Worm (Caenorhabditis elegans) whole organism, L2 larva: Measurements from ENCODE around the gene cdk-1.

Source experiments
- C34F6.9 ChIP-seq: fragments of 150-350 bp; optimal IDR thresholded peaks from 2 replicates; lab custom pipeline; 2014; ENCODE audit warnings: missing biosample characterization, missing genetic modification characterization
- F13H6.1 ChIP-seq: sonication (generic microtip); optimal IDR thresholded peaks from 2 replicates; lab custom pipeline; 2016; ENCODE audit warnings: missing genetic modification characterization, missing compliant biosample characterization
- R02D3.7 ChIP-seq: fragments of 150-350 bp; optimal IDR thresholded peaks from 2 replicates; lab custom pipeline; 2014; ENCODE audit warnings: missing biosample characterization, missing genetic modification characterization
- Y55F3AM.14 ChIP-seq: fragments of 200-800 bp; sonication (Bioruptor generic); optimal IDR thresholded peaks from 2 replicates; lab custom pipeline; 2018; ENCODE audit warnings: mild to moderate bottlenecking, missing genetic modification characterization, missing compliant biosample characterization
- ZK546.5 ChIP-seq: sonication (generic microtip); optimal IDR thresholded peaks from 2 replicates; lab custom pipeline; 2017; ENCODE audit warnings: missing biosample characterization, missing genetic modification characterization
- alr-1 ChIP-seq: fragments of 150-350 bp; optimal IDR thresholded peaks from 2 replicates; lab custom pipeline; 2014; ENCODE audit warnings: missing biosample characterization, missing genetic modification characterization
- aly-2 ChIP-seq: fragments of 150-350 bp; optimal IDR thresholded peaks from 2 replicates; lab custom pipeline; 2014; ENCODE audit warnings: missing biosample characterization, missing genetic modification characterization
- ama-1 ChIP-seq: fragments of 150-350 bp; optimal IDR thresholded peaks from 2 replicates; lab custom pipeline; 2018; ENCODE audit warnings: inconsistent platforms
- ceh-16 ChIP-seq: fragments of 150-350 bp; optimal IDR thresholded peaks from 2 replicates; lab custom pipeline; 2014; ENCODE audit warnings: missing biosample characterization, missing genetic modification characterization
- crh-2 ChIP-seq: sonication (generic microtip); optimal IDR thresholded peaks from 2 replicates; lab custom pipeline; 2017; ENCODE audit warnings: missing biosample characterization, missing genetic modification characterization
- dmd-4 ChIP-seq: sonication (generic microtip); optimal IDR thresholded peaks from 2 replicates; lab custom pipeline; 2017; ENCODE audit warnings: missing biosample characterization, missing genetic modification characterization
- elt-1 ChIP-seq: fragments of 150-350 bp; optimal IDR thresholded peaks from 2 replicates; lab custom pipeline; 2014; ENCODE audit warnings: missing biosample characterization, missing genetic modification characterization
- elt-3 ChIP-seq: sonication (generic microtip); optimal IDR thresholded peaks from 2 replicates; lab custom pipeline; 2017; ENCODE audit warnings: missing biosample characterization, missing genetic modification characterization
- fos-1 ChIP-seq: fragments of 150-350 bp; optimal IDR thresholded peaks from 2 replicates; lab custom pipeline; 2014; ENCODE audit warnings: missing biosample characterization, missing genetic modification characterization
- gmeb-1 ChIP-seq: fragments of 150-350 bp; optimal IDR thresholded peaks from 2 replicates; lab custom pipeline; 2014; ENCODE audit warnings: missing biosample characterization, missing genetic modification characterization
- lin-11 ChIP-seq: fragments of 150-350 bp; sonication (generic microtip); optimal IDR thresholded peaks from 2 replicates; lab custom pipeline; 2014; ENCODE audit warnings: missing biosample characterization, missing genetic modification characterization, inconsistent platforms, mixed read lengths
- lin-13 ChIP-seq: fragments of 150-350 bp; optimal IDR thresholded peaks from 2 replicates; lab custom pipeline; 2014; ENCODE audit warnings: missing biosample characterization, missing genetic modification reagents, missing genetic modification characterization
- lin-39 ChIP-seq: fragments of 150-350 bp; optimal IDR thresholded peaks from 2 replicates; lab custom pipeline; 2014; ENCODE audit warnings: missing biosample characterization, missing genetic modification reagents, missing genetic modification characterization
- lsy-2 ChIP-seq, 2 experiments: fragments of 150-350 bp in 1 of 2; sonication (generic microtip) in 1 of 2; optimal IDR thresholded peaks; 2 replicates each; lab custom pipeline; 2014 to 2017; ENCODE audit warnings: missing biosample characterization in 2 of 2, missing genetic modification characterization in 2 of 2
- mab-5 ChIP-seq: fragments of 150-350 bp; optimal IDR thresholded peaks from 2 replicates; lab custom pipeline; 2014; ENCODE audit warnings: missing biosample characterization, missing genetic modification characterization
- mbf-1 ChIP-seq: sonication (generic microtip); optimal IDR thresholded peaks from 2 replicates; lab custom pipeline; 2017; ENCODE audit warnings: missing biosample characterization, missing genetic modification characterization
- nhr-11 ChIP-seq: fragments of 150-350 bp; optimal IDR thresholded peaks from 2 replicates; lab custom pipeline; 2014; ENCODE audit warnings: missing biosample characterization, missing genetic modification characterization
- nhr-129 ChIP-seq: fragments of 150-350 bp; optimal IDR thresholded peaks from 2 replicates; lab custom pipeline; 2014; ENCODE audit warnings: missing biosample characterization, missing genetic modification characterization
- nhr-21 ChIP-seq: fragments of 150-350 bp; optimal IDR thresholded peaks from 2 replicates; lab custom pipeline; 2014; ENCODE audit warnings: missing biosample characterization, missing genetic modification characterization
- nhr-23 ChIP-seq: fragments of 150-350 bp; optimal IDR thresholded peaks from 2 replicates; lab custom pipeline; 2014; ENCODE audit warnings: missing biosample characterization, missing genetic modification reagents, missing genetic modification characterization
- nhr-237 ChIP-seq: fragments of 150-350 bp; optimal IDR thresholded peaks from 2 replicates; lab custom pipeline; 2014; ENCODE audit warnings: missing biosample characterization, missing genetic modification characterization
- nhr-25 ChIP-seq: fragments of 150-350 bp; sonication (generic microtip); optimal IDR thresholded peaks from 3 replicates; lab custom pipeline; 2014; ENCODE audit warnings: missing biosample characterization, missing genetic modification characterization
- nhr-6 ChIP-seq: fragments of 150-350 bp; optimal IDR thresholded peaks from 2 replicates; lab custom pipeline; 2014; ENCODE audit warnings: missing biosample characterization, missing genetic modification characterization
- nhr-77 ChIP-seq: fragments of 150-350 bp; optimal IDR thresholded peaks from 2 replicates; lab custom pipeline; 2014; ENCODE audit warnings: missing biosample characterization, missing genetic modification characterization
- peb-1 ChIP-seq: fragments of 150-350 bp; optimal IDR thresholded peaks from 2 replicates; lab custom pipeline; 2014; ENCODE audit warnings: missing biosample characterization, missing genetic modification characterization
- sem-4 ChIP-seq: fragments of 150-350 bp; optimal IDR thresholded peaks from 2 replicates; lab custom pipeline; 2014; ENCODE audit warnings: missing biosample characterization, missing genetic modification reagents, missing genetic modification characterization
- skn-1 ChIP-seq: sonication (generic microtip); optimal IDR thresholded peaks from 2 replicates; lab custom pipeline; 2017; ENCODE audit warnings: missing biosample characterization, missing genetic modification characterization
- sma-3 ChIP-seq: sonication (generic microtip); optimal IDR thresholded peaks from 2 replicates; lab custom pipeline; 2016; ENCODE audit warnings: missing genetic modification reagents, missing genetic modification characterization, missing compliant biosample characterization
- sma-9 ChIP-seq, 2 experiments: fragments of 150-350 bp in 1 of 2; sonication (generic microtip) in 1 of 2; optimal IDR thresholded peaks; 2 replicates each; lab custom pipeline; 2014 to 2016; ENCODE audit warnings: missing genetic modification characterization in 2 of 2, mild to moderate bottlenecking in 1 of 2, missing biosample characterization in 1 of 2, missing compliant biosample characterization in 1 of 2, missing genetic modification reagents in 1 of 2, moderate library complexity in 1 of 2
- snpc-4 ChIP-seq: fragments of 150-350 bp; optimal IDR thresholded peaks from 2 replicates; lab custom pipeline; 2014; ENCODE audit warnings: missing biosample characterization, missing genetic modification characterization
- unc-39 ChIP-seq: fragments of 150-350 bp; optimal IDR thresholded peaks from 2 replicates; lab custom pipeline; 2014; ENCODE audit warnings: missing biosample characterization, missing genetic modification characterization
- unc-55 ChIP-seq: fragments of 150-350 bp; sonication (generic microtip); optimal IDR thresholded peaks from 3 replicates; lab custom pipeline; 2014; ENCODE audit warnings: missing biosample characterization, missing genetic modification reagents, missing genetic modification characterization
- unc-62 ChIP-seq: fragments of 150-350 bp; optimal IDR thresholded peaks from 2 replicates; lab custom pipeline; 2014; ENCODE audit warnings: missing biosample characterization, missing genetic modification reagents, missing genetic modification characterization
- ztf-1 ChIP-seq: fragments of 200-800 bp; sonication (Bioruptor generic); conservative IDR thresholded peaks from 2 replicates; pipeline ENCODE4 v1.3.6; 2022; ENCODE audit warnings: missing genetic modification characterization, missing compliant biosample characterization
- ztf-11 ChIP-seq: sonication (generic microtip); optimal IDR thresholded peaks from 2 replicates; lab custom pipeline; 2017; ENCODE audit warnings: missing biosample characterization, missing genetic modification characterization
- ztf-4 ChIP-seq: fragments of 150-350 bp; optimal IDR thresholded peaks from 2 replicates; lab custom pipeline; 2014; ENCODE audit warnings: missing biosample characterization, missing genetic modification characterization

Gene cdk-1

ce11 chrIII:9765465-9765900 lies 18.2 kb downstream of the cdk-1 start (continued):
- peak; percentile 93 for TF ChIP-seq gmeb-1
- TF ChIP-seq sem-4 (tag; lab: Kevin White, UChicago) = peak; percentile 98
- TF ChIP-seq nhr-11 (tag; lab: Kevin White, UChicago) = no peak
- TF ChIP-seq nhr-23 (tag; lab: Kevin White, UChicago) = no peak
- peak; percentile 96 for TF ChIP-seq fos-1
- TF ChIP-seq nhr-21 (tag; lab: Kevin White, UChicago) = peak; percentile 98
- TF ChIP-seq nhr-25 (tag; lab: Kevin White, UChicago) = peak; percentile 98
- peak; percentile 47 for TF ChIP-seq nhr-77 (tag; lab: Kevin White, UChicago)
- TF ChIP-seq ztf-4 (tag; lab: Kevin White, UChicago) = peak; percentile 99
- TF ChIP-seq Y55F3AM.14 (GFP tag; lab: Kevin White, UChicago) = peak; percentile 99
- TF ChIP-seq ztf-1 = 0 out of 2 replicates have a peak, but pooled peaks have one; percentile 45
- no peak for TF ChIP-seq lin-39 (tag; lab: Kevin White, UChicago)
- TF ChIP-seq dmd-4 (tag; lab: Kevin White, UChicago) = no peak
- TF ChIP-seq, all 48 proteins: peak for 39

- TF ChIP-seq skn-1 (tag; lab: Kevin White, UChicago) (no peak), sma-9 (GFP tag; optimal IDR thresholded peaks at IDR 0.05; lab: Kevin White, UChicago) (peak; percentile 67), sma-9 (tag; optimal IDR thresholded peaks at IDR 0.05; lab: Kevin White, UChicago) (no peak), unc-55 (GFP tag; lab: Kevin White, UChicago) (peak; percentile 52), fos-1 (peak; percentile 15), unc-62 (GFP tag; lab: Kevin White, UChicago) (no peak), lsy-2 (tag; optimal IDR thresholded peaks at IDR 0.05; lab: Kevin White, UChicago) (peak; percentile 49 to 78), lin-39 (tag; lab: Kevin White, UChicago) (no peak), ztf-1 (no peak), C34F6.9 (tag; lab: Kevin White, UChicago) (peak; percentile 68), peb-1 (tag; lab: Kevin White, UChicago) (no peak), R02D3.7 (tag; lab: Kevin White, UChicago) (no peak), nhr-11 (tag; lab: Kevin White, UChicago) (no peak), ztf-11 (tag; lab: Kevin White, UChicago) (no peak), nhr-23 (tag; lab: Kevin White, UChicago) (no peak), snpc-4 (peak; percentile 17), unc-39 (tag; lab: Kevin White, UChicago) (no peak), nhr-237 (tag; lab: Kevin White, UChicago) (no peak), nhr-25 (tag; lab: Kevin White, UChicago) (peak; percentile 29), nhr-77 (tag; lab: Kevin White, UChicago) (no peak), nhr-6 (tag; lab: Kevin White, UChicago) (peak; percentile 14), elt-3 (tag; lab: Kevin White, UChicago) (no peak), lin-11 (tag; lab: Kevin White, UChicago) (no peak), lin-13 (no peak), sem-4 (tag; lab: Kevin White, UChicago) (no peak), nhr-21 (tag; lab: Kevin White, UChicago) (no peak), elt-1 (tag; lab: Kevin White, UChicago) (no peak), aly-2 (tag; lab: Kevin White, UChicago) (no peak), Y55F3AM.14 (GFP tag; lab: Kevin White, UChicago) (no peak), ZK546.5 (tag; lab: Kevin White, UChicago) (no peak), alr-1 (tag; lab: Kevin White, UChicago) (no peak), ztf-4 (tag; lab: Kevin White, UChicago) (no peak), F13H6.1 (tag; lab: Kevin White, UChicago) (peak; percentile 22), ama-1 (lab: Kevin White, UChicago) (no peak), dmd-4 (tag; lab: Kevin White, UChicago) (no peak), mab-5 (no peak), nhr-129 (tag; lab: Kevin White, UChicago) (peak; percentile 53), ceh-16 (tag; lab: Kevin White, UChicago) (no peak), sma-3 (GFP tag; lab: Kevin White, UChicago) (no peak), crh-2 (tag; lab: Kevin White, UChicago) (peak; percentile 67), mbf-1 (tag; lab: Kevin White, UChicago) (no peak)
Observed at ce11 chrIII:9766175-9766574, 18.9 kb downstream of the cdk-1 start, which contains the start of gene cbp-1. Gene cbp-1, plus strand, starts transcription at chrIII:9766509.
